Worm (Caenorhabditis elegans) whole organism, L3 larva: ENCODE data around the gene B0334.10.
"Not testable (repeated sequence)": the region's sequence is repeated elsewhere in the genome, so short reads cannot be mapped to it uniquely, and the experiment has no call there.

Experiments used
- aly-2 ChIP-seq: fragments of 150-350 bp; optimal IDR thresholded peaks from 2 replicates; lab custom pipeline; 2014; ENCODE audit warnings: missing biosample characterization, missing genetic modification characterization
- ama-1 ChIP-seq: fragments of 150-350 bp; optimal IDR thresholded peaks from 2 replicates; lab custom pipeline; 2018
- ceh-16 ChIP-seq: sonication (generic microtip); optimal IDR thresholded peaks from 2 replicates; lab custom pipeline; 2017; ENCODE audit warnings: missing biosample characterization, missing genetic modification characterization
- ceh-28 ChIP-seq: fragments of 150-350 bp; optimal IDR thresholded peaks from 2 replicates; lab custom pipeline; 2014; ENCODE audit warnings: missing biosample characterization, missing genetic modification reagents, missing genetic modification characterization
- ceh-82 ChIP-seq: fragments of 150-350 bp; optimal IDR thresholded peaks from 2 replicates; lab custom pipeline; 2014; ENCODE audit warnings: missing biosample characterization, missing genetic modification characterization
- egl-27 ChIP-seq: sonication (generic microtip); optimal IDR thresholded peaks from 4 replicates; lab custom pipeline; 2017; ENCODE audit warnings: missing biosample characterization, missing genetic modification reagents, missing genetic modification characterization
- eor-1 ChIP-seq, 2 experiments: fragments of 150-350 bp; optimal IDR thresholded peaks; 2 replicates each; lab custom pipeline; 2014 to 2018; ENCODE audit warnings: missing biosample characterization in 2 of 2, missing genetic modification characterization in 2 of 2
- fkh-10 ChIP-seq: sonication (generic microtip); optimal IDR thresholded peaks from 2 replicates; lab custom pipeline; 2017; ENCODE audit warnings: missing biosample characterization, missing genetic modification reagents, missing genetic modification characterization
- fkh-2 ChIP-seq: fragments of 150-350 bp; optimal IDR thresholded peaks from 2 replicates; lab custom pipeline; 2014; ENCODE audit warnings: missing biosample characterization, missing genetic modification reagents, missing genetic modification characterization
- fos-1 ChIP-seq: fragments of 150-350 bp; optimal IDR thresholded peaks from 2 replicates; lab custom pipeline; 2014; ENCODE audit warnings: missing biosample characterization, missing genetic modification characterization
- lin-15B ChIP-seq: fragments of 150-350 bp; optimal IDR thresholded peaks from 2 replicates; lab custom pipeline; 2014; ENCODE audit warnings: missing biosample characterization, missing genetic modification characterization
- lsy-12 ChIP-seq: sonication (generic microtip); optimal IDR thresholded peaks from 2 replicates; lab custom pipeline; 2016; ENCODE audit warnings: mild to moderate bottlenecking, missing genetic modification characterization, missing compliant biosample characterization
- mdl-1 ChIP-seq: fragments of 150-350 bp; optimal IDR thresholded peaks from 2 replicates; lab custom pipeline; 2014; ENCODE audit warnings: missing biosample characterization, missing genetic modification characterization
- mml-1 ChIP-seq: fragments of 150-350 bp; sonication (generic microtip); optimal IDR thresholded peaks from 3 replicates; lab custom pipeline; 2014; ENCODE audit warnings: missing biosample characterization, missing genetic modification characterization
- nfya-1 ChIP-seq: sonication (generic microtip); optimal IDR thresholded peaks from 2 replicates; lab custom pipeline; 2017; ENCODE audit warnings: missing genetic modification characterization, mild to moderate bottlenecking, missing compliant biosample characterization, antibody characterized with exemption, moderate library complexity; ENCODE audit not compliant: insufficient read depth
- nhr-23 ChIP-seq: fragments of 150-350 bp; optimal IDR thresholded peaks from 2 replicates; lab custom pipeline; 2014; ENCODE audit warnings: missing biosample characterization, missing genetic modification reagents, missing genetic modification characterization
- nhr-28 ChIP-seq: fragments of 150-350 bp; optimal IDR thresholded peaks from 2 replicates; lab custom pipeline; 2014; ENCODE audit warnings: missing biosample characterization, missing genetic modification characterization
- nhr-43 ChIP-seq: sonication (generic microtip); optimal IDR thresholded peaks from 2 replicates; lab custom pipeline; 2016; ENCODE audit warnings: mild to moderate bottlenecking, missing genetic modification characterization, missing compliant biosample characterization; ENCODE audit not compliant: poor library complexity, severe bottlenecking
- nhr-67 ChIP-seq: fragments of 150-350 bp; optimal IDR thresholded peaks from 2 replicates; lab custom pipeline; 2014; ENCODE audit warnings: missing biosample characterization, missing genetic modification characterization
- nhr-76 ChIP-seq: fragments of 150-350 bp; sonication (generic microtip); optimal IDR thresholded peaks from 5 replicates; lab custom pipeline; 2014; ENCODE audit warnings: missing biosample characterization, missing genetic modification characterization
- pha-4 ChIP-seq: fragments of 150-350 bp; optimal IDR thresholded peaks from 2 replicates; lab custom pipeline; 2014; ENCODE audit warnings: missing biosample characterization, missing genetic modification reagents, missing genetic modification characterization
- pqm-1 ChIP-seq: fragments of 150-350 bp; optimal IDR thresholded peaks from 2 replicates; lab custom pipeline; 2017; ENCODE audit warnings: missing biosample characterization, missing genetic modification characterization, inconsistent platforms
- skn-1 ChIP-seq: fragments of 150-350 bp; optimal IDR thresholded peaks from 2 replicates; lab custom pipeline; 2014; ENCODE audit warnings: missing biosample characterization, missing genetic modification characterization
- snpc-4 ChIP-seq: fragments of 150-350 bp; optimal IDR thresholded peaks from 2 replicates; lab custom pipeline; 2014; ENCODE audit warnings: missing biosample characterization, missing genetic modification characterization
- unc-39 ChIP-seq: sonication (generic microtip); optimal IDR thresholded peaks from 4 replicates; lab custom pipeline; 2017; ENCODE audit warnings: missing biosample characterization, missing genetic modification characterization
- unc-62 ChIP-seq: fragments of 150-350 bp; sonication (generic microtip); optimal IDR thresholded peaks from 4 replicates; lab custom pipeline; 2014; ENCODE audit warnings: missing biosample characterization, missing genetic modification reagents, missing genetic modification characterization
- zag-1 ChIP-seq: fragments of 150-350 bp; optimal IDR thresholded peaks from 2 replicates; lab custom pipeline; 2014; ENCODE audit warnings: missing biosample characterization, missing genetic modification characterization
- ztf-11 ChIP-seq: fragments of 150-350 bp; optimal IDR thresholded peaks from 2 replicates; lab custom pipeline; 2014; ENCODE audit warnings: missing biosample characterization, missing genetic modification characterization

B0334.10 gene

DNA sequence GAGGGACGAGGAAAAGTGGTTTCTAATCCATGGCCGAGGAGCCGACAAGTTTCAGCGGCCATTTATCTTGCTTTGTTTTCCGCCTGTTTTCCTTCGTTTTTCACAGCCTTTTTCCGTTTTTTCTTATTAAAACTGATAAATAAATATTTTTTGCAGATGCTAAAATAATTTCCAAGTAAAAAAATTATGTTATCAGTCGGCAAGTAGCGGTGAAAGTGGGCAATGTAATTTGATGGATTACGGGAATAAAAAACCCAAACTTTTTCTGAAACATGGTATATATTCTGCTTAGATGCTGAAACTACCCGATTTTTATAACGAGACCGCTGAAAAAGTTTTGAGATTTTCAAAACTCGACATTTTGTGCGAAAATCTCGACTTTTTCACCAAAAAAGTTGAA, 33.7 kb downstream of the B0334.10 start, which contains the start of gene dhgd-1:
Gene dhgd-1 (minus strand): TSS at position 101 of the 400 bp plus-strand sequence.
- TF ChIP-seq nhr-76 (tag; lab: Kevin White, UChicago); fkh-10 (GFP tag; lab: Kevin White, UChicago); mml-1 (tag; lab: Kevin White, UChicago): not testable (repeated sequence)

DNA sequence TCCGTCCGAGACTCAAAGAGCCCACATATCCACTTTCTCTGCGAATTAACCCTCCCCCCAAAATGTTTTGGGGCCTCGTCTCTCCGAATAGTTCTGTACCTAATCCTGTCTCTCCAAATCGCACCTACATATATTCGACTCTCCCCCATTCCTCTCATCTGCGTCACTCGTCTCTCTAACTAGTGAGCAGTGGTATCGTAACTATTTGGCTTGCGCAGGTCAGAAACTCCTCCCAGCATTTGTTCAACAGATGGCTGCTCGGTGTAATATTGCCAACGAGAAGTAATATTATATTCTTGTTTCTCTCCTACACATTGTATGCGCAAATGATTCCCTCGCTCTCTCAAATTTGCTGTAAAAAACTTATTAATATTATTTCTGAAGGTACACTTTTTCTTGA, 37.4 kb downstream of the B0334.10 start, which contains the start of gene F54D5.24:
Gene F54D5.24 (plus strand): TSS at position 316 of the 400 bp plus-strand sequence.
- no peak for TF ChIP-seq nfya-1 (tag; lab: Kevin White, UChicago)
- peak; percentile 10 for TF ChIP-seq pha-4 (tag; lab: Kevin White, UChicago)

DNA sequence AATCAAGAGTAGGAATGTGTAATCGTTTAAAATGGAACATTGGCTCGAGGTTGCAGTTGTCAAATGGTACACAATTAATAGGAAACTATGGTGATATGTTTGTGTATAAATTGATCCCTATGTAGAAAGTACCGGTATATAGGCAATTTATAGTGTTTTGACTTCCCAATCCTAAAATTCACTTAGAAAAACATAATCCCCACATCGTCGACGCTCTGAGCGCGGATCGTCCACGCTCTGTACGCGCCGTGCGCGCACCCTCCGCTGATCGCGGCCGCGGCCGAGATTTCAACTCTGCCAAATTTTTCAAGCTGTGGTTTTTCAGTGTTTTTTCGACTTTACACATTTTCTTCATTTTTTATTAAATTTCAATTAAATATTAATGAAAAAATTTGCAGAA, 38.1 kb downstream of the B0334.10 start, which contains the start of gene F54D5.17:
Gene F54D5.17 (plus strand): TSS at position 301 of the 400 bp plus-strand sequence.
- TF ChIP-seq ama-1 (lab: Kevin White, UChicago) (no peak), skn-1 (tag; lab: Kevin White, UChicago) (no peak), eor-1 (tag; optimal IDR thresholded peaks at IDR 0.05; lab: Kevin White, UChicago) (no peak), fkh-10 (GFP tag; lab: Kevin White, UChicago) (no peak)

DNA sequence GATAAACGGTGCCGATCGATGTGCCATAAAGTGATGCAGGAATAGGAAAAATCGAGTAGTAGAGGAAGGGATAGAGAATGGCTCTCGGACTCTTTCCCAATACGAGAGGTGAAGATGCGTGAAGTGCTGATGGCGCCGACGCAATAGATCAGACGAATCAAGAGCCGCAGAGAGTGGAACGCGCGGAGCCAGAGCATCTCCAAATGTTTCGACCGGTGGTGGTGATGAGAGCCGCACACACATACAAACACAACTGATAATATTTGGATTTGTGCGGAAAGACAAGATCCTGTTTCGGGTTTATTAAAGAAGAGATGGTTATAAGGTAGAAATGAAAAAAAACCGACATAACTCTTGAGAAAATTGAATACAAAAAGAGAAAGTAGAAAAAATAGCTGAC, 45.8 kb downstream of the B0334.10 start, which contains the start of gene F54D5.15:
Gene F54D5.15 (minus strand): TSS at position 101 of the 400 bp plus-strand sequence.
- no peak for TF ChIP-seq lin-15B (tag; lab: Kevin White, UChicago)
- TF ChIP-seq mdl-1, result no peak
- TF ChIP-seq aly-2, result no peak
- TF ChIP-seq unc-39 (tag; lab: Kevin White, UChicago), result no peak
- TF ChIP-seq ceh-28, result no peak
- no peak for TF ChIP-seq snpc-4
- TF ChIP-seq unc-62 (GFP tag; lab: Kevin White, UChicago), result no peak
- TF ChIP-seq nhr-67 (tag; lab: Kevin White, UChicago), result no peak
- no peak for TF ChIP-seq ztf-11
- no peak for TF ChIP-seq nfya-1 (tag; lab: Kevin White, UChicago)
- no peak for TF ChIP-seq mml-1 (tag; lab: Kevin White, UChicago)
- no peak for TF ChIP-seq zag-1 (tag; lab: Kevin White, UChicago)
- TF ChIP-seq fos-1 (tag; lab: Kevin White, UChicago), result no peak
- TF ChIP-seq fkh-2 (tag; lab: Kevin White, UChicago), result no peak
- TF ChIP-seq pqm-1, result no peak
- TF ChIP-seq nhr-43 (tag; lab: Kevin White, UChicago), result no peak
- TF ChIP-seq eor-1 (tag; optimal IDR thresholded peaks at IDR 0.05; lab: Kevin White, UChicago), result no peak
- TF ChIP-seq ceh-16 (tag; lab: Kevin White, UChicago), result no peak
- no peak for TF ChIP-seq egl-27 (tag; lab: Kevin White, UChicago)

DNA sequence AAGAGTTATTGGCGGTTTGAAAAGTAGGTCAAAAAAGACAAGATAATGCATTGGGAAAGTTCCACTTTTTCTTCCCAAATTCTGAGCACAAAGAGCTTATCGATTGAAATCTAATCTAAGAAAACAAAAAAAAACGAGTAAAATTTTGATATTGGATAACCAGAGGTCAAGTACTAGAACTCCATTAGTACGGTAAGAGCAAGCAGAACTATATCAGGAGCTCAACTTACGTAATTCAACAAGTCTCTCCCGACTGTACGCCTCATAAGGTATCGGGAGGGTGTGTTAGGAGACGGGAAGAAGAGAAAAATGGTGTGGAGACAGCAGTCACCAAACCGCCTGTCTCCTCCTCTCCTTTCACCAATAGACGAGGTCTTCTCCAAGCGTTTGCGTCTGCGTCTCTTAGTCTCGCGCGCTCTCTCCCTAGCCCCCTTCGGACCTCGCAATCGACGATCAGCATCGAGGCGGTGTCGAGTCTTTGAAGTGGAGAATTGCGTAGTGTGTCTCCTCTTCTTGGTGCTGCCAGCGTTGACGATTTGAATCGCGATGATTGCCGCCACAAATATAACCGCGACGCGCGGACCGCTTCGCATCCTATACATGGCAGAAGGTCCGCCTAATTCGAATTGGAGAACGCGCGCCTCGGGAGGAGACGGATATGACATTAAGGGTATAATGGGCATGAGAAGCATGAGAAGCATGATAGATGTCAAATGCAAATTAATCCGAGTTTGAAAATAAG, 48.9 kb downstream of the B0334.10 start, which contains the start of gene F54D5.5:
Gene F54D5.5 (minus strand): TSS at position 51 of the 742 bp plus-strand sequence.
- no peak for TF ChIP-seq nhr-23 (tag; lab: Kevin White, UChicago)
- peak; percentile 49 for TF ChIP-seq lin-15B (tag; lab: Kevin White, UChicago)

DNA sequence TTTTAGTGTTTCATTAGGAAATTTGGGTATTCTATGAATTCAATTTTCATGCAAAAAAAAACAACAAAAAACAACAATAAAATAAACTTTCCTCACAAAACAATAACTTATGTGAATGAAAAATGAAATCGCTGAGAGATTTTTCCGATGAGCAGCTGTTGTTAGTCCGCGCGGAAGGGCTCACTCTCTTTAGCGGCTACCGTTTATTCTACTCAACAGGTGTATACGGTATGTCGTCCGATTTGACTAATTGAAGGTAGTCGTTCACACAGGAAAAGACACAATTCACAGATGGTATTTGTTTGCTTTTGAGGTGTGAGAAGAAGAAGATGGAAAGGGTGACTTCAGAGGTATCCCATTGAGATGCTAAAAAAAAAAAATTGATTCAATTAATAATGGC, 50.4 kb downstream of the B0334.10 start:
- TF ChIP-seq nhr-28 (tag; lab: Kevin White, UChicago) (no peak), skn-1 (tag; lab: Kevin White, UChicago) (no peak), ceh-16 (tag; lab: Kevin White, UChicago) (no peak), fos-1 (tag; lab: Kevin White, UChicago) (no peak), snpc-4 (no peak), lin-15B (tag; lab: Kevin White, UChicago) (no peak), ceh-82 (tag; lab: Kevin White, UChicago) (no peak), lsy-12 (tag; lab: Kevin White, UChicago) (no peak), ceh-28 (no peak)
